Worm (Caenorhabditis elegans): Measurements from ENCODE around the gene hbl-1.

The hbl-1 gene

ce11 chrX:5834581-5835481, 12.9 kb downstream of the hbl-1 start, which contains the start of gene F13D11.4:
TSS of gene F13D11.4 (minus strand) at chrX:5834805.
- TF ChIP-seq egl-27 (tag; optimal IDR thresholded peaks at IDR 0.05): no peak
- peak; percentile 27 for TF ChIP-seq nhr-25 (tag; optimal IDR thresholded peaks at IDR 0.05)
- TF ChIP-seq Y55F3AM.14 (GFP tag; optimal IDR thresholded peaks at IDR 0.05): no peak
- TF ChIP-seq nhr-10 (tag; optimal IDR thresholded peaks at IDR 0.05): no peak
- no peak for TF ChIP-seq nhr-6 (tag; optimal IDR thresholded peaks at IDR 0.05)
- TF ChIP-seq blmp-1 (tag; optimal IDR thresholded peaks at IDR 0.05; ENCODE audit: insufficient read depth): peak; percentile 25
- TF ChIP-seq sma-3 (GFP tag; optimal IDR thresholded peaks at IDR 0.05): peak; percentile 51
- TF ChIP-seq nhr-237 (tag; optimal IDR thresholded peaks at IDR 0.05): no peak
- peak; percentile 58 for TF ChIP-seq nhr-21 (tag; optimal IDR thresholded peaks at IDR 0.05)
- TF ChIP-seq peb-1 (tag; optimal IDR thresholded peaks at IDR 0.05): no peak
- TF ChIP-seq sma-9 (GFP tag; optimal IDR thresholded peaks at IDR 0.05): peak; percentile 38
- no peak for TF ChIP-seq sma-9 (tag; optimal IDR thresholded peaks at IDR 0.05)
- TF ChIP-seq nhr-11 (tag; optimal IDR thresholded peaks at IDR 0.05): no peak

ce11 chrX:5836527-5836926, 14.6 kb downstream of the hbl-1 start:
- TF ChIP-seq snpc-4 (tag; optimal IDR thresholded peaks at IDR 0.05): no peak

DNA sequence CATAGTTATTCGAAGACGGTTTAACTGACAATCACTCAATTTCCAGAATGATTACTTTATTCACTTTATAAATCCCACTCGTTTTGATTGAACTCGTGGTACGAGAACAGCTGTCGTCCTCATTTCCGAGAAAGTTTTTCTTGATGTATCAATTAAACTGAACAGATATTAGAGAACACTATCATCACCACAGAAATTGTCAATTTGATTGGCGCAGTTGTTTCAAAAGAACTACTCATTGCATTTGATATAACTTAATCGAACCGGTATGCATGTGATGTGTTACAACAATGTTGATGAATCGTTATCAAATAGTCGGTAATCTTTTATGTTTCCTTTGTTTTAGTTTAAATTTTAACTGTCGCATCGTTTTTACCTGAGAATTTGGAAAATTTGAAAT, 15.1 kb downstream of the hbl-1 start:
- TF ChIP-seq lin-39 (tag; optimal IDR thresholded peaks at IDR 0.05) (no peak), nhr-6 (tag; optimal IDR thresholded peaks at IDR 0.05) (peak; percentile 15), nhr-25 (tag; optimal IDR thresholded peaks at IDR 0.05) (peak; percentile 52), C34F6.9 (tag; optimal IDR thresholded peaks at IDR 0.05) (peak; percentile 49), elt-3 (tag; optimal IDR thresholded peaks at IDR 0.05) (no peak), sem-4 (tag; optimal IDR thresholded peaks at IDR 0.05) (peak; percentile 76), lin-13 (GFP tag; optimal IDR thresholded peaks at IDR 0.05) (no peak), nhr-23 (tag; optimal IDR thresholded peaks at IDR 0.05) (no peak), unc-39 (tag; optimal IDR thresholded peaks at IDR 0.05) (no peak), elt-1 (tag; optimal IDR thresholded peaks at IDR 0.05) (no peak), mab-5 (tag; optimal IDR thresholded peaks at IDR 0.05) (peak; percentile 38), sma-3 (GFP tag; optimal IDR thresholded peaks at IDR 0.05) (peak; percentile 7), gmeb-1 (tag; optimal IDR thresholded peaks at IDR 0.05) (no peak), fos-1 (tag; optimal IDR thresholded peaks at IDR 0.05) (peak; percentile 22), nhr-129 (tag; optimal IDR thresholded peaks at IDR 0.05) (peak; percentile 41), ZK546.5 (tag; optimal IDR thresholded peaks at IDR 0.05) (no peak), ztf-4 (tag; optimal IDR thresholded peaks at IDR 0.05) (no peak), unc-62 (GFP tag; optimal IDR thresholded peaks at IDR 0.05) (no peak), peb-1 (tag; optimal IDR thresholded peaks at IDR 0.05) (no peak), nhr-237 (tag; optimal IDR thresholded peaks at IDR 0.05) (no peak), ztf-11 (tag; optimal IDR thresholded peaks at IDR 0.05) (no peak), nhr-11 (tag; optimal IDR thresholded peaks at IDR 0.05) (no peak), crh-2 (tag; optimal IDR thresholded peaks at IDR 0.05) (peak; percentile 47), blmp-1 (tag; optimal IDR thresholded peaks at IDR 0.05; ENCODE audit: insufficient read depth) (peak; percentile 47), Y55F3AM.14 (GFP tag; optimal IDR thresholded peaks at IDR 0.05) (no peak), nhr-77 (tag; optimal IDR thresholded peaks at IDR 0.05) (no peak), lin-11 (tag; optimal IDR thresholded peaks at IDR 0.05) (no peak), ztf-1 (GFP tag; conservative IDR thresholded peaks at IDR 0.05) (no peak), lsy-2 (tag; optimal IDR thresholded peaks at IDR 0.05) (peak in 1 of 2 experiments; percentile 66), F13H6.1 (tag; optimal IDR thresholded peaks at IDR 0.05) (peak; percentile 69), skn-1 (tag; optimal IDR thresholded peaks at IDR 0.05) (no peak), zag-1 (tag; optimal IDR thresholded peaks at IDR 0.05) (no peak), sma-9 (GFP tag; optimal IDR thresholded peaks at IDR 0.05) (peak; percentile 81), sma-9 (tag; optimal IDR thresholded peaks at IDR 0.05) (no peak)
